Worm (Caenorhabditis elegans) whole organism, L3 larva: ENCODE measurements around the gene ugt-58.
A peak's percentile ranks its signal among the peaks of the same experiment; 100 is the strongest.

Experiments
- aly-2 ChIP-seq: fragments of 150-350 bp; optimal IDR thresholded peaks from 2 replicates; lab custom pipeline; 2014; ENCODE audit warnings: missing biosample characterization, missing genetic modification characterization
- ama-1 ChIP-seq: fragments of 150-350 bp; optimal IDR thresholded peaks from 2 replicates; lab custom pipeline; 2018
- ceh-28 ChIP-seq: fragments of 150-350 bp; optimal IDR thresholded peaks from 2 replicates; lab custom pipeline; 2014; ENCODE audit warnings: missing biosample characterization, missing genetic modification reagents, missing genetic modification characterization
- ceh-82 ChIP-seq: fragments of 150-350 bp; optimal IDR thresholded peaks from 2 replicates; lab custom pipeline; 2014; ENCODE audit warnings: missing biosample characterization, missing genetic modification characterization
- ceh-9 ChIP-seq: sonication (generic microtip); optimal IDR thresholded peaks from 2 replicates; lab custom pipeline; 2018; ENCODE audit warnings: missing biosample characterization, missing genetic modification characterization
- daf-12 ChIP-seq: fragments of 150-350 bp; optimal IDR thresholded peaks from 2 replicates; lab custom pipeline; 2014; ENCODE audit warnings: missing biosample characterization, missing genetic modification reagents, missing genetic modification characterization
- egl-5 ChIP-seq: fragments of 150-350 bp; optimal IDR thresholded peaks from 2 replicates; lab custom pipeline; 2017; ENCODE audit warnings: missing biosample characterization, missing genetic modification reagents, missing genetic modification characterization, inconsistent platforms
- eor-1 ChIP-seq, 2 experiments: fragments of 150-350 bp; optimal IDR thresholded peaks; 2 replicates each; lab custom pipeline; 2014 to 2018; ENCODE audit warnings: missing biosample characterization in 2 of 2, missing genetic modification characterization in 2 of 2
- fkh-10 ChIP-seq: sonication (generic microtip); optimal IDR thresholded peaks from 2 replicates; lab custom pipeline; 2017; ENCODE audit warnings: missing biosample characterization, missing genetic modification reagents, missing genetic modification characterization
- fkh-2 ChIP-seq: fragments of 150-350 bp; optimal IDR thresholded peaks from 2 replicates; lab custom pipeline; 2014; ENCODE audit warnings: missing biosample characterization, missing genetic modification reagents, missing genetic modification characterization
- fos-1 ChIP-seq: fragments of 150-350 bp; optimal IDR thresholded peaks from 2 replicates; lab custom pipeline; 2014; ENCODE audit warnings: missing biosample characterization, missing genetic modification characterization
- hmg-11 ChIP-seq: sonication (generic microtip); optimal IDR thresholded peaks from 2 replicates; lab custom pipeline; 2016; ENCODE audit warnings: missing genetic modification characterization, missing compliant biosample characterization
- lin-39 ChIP-seq: fragments of 150-350 bp; optimal IDR thresholded peaks from 2 replicates; lab custom pipeline; 2018; ENCODE audit warnings: missing biosample characterization, missing genetic modification reagents, missing genetic modification characterization
- mdl-1 ChIP-seq: fragments of 150-350 bp; optimal IDR thresholded peaks from 2 replicates; lab custom pipeline; 2014; ENCODE audit warnings: missing biosample characterization, missing genetic modification characterization
- mml-1 ChIP-seq: fragments of 150-350 bp; sonication (generic microtip); optimal IDR thresholded peaks from 3 replicates; lab custom pipeline; 2014; ENCODE audit warnings: missing biosample characterization, missing genetic modification characterization
- nfya-1 ChIP-seq: sonication (generic microtip); optimal IDR thresholded peaks from 2 replicates; lab custom pipeline; 2017; ENCODE audit warnings: missing genetic modification characterization, mild to moderate bottlenecking, missing compliant biosample characterization, antibody characterized with exemption, moderate library complexity; ENCODE audit not compliant: insufficient read depth
- nhr-11 ChIP-seq: fragments of 150-350 bp; optimal IDR thresholded peaks from 2 replicates; lab custom pipeline; 2014; ENCODE audit warnings: missing biosample characterization, missing genetic modification characterization
- nhr-12 ChIP-seq: fragments of 150-350 bp; optimal IDR thresholded peaks from 2 replicates; lab custom pipeline; 2014; ENCODE audit warnings: missing biosample characterization, missing genetic modification characterization
- nhr-23 ChIP-seq: fragments of 150-350 bp; optimal IDR thresholded peaks from 2 replicates; lab custom pipeline; 2014; ENCODE audit warnings: missing biosample characterization, missing genetic modification reagents, missing genetic modification characterization
- nhr-237 ChIP-seq: fragments of 150-350 bp; optimal IDR thresholded peaks from 2 replicates; lab custom pipeline; 2014; ENCODE audit warnings: missing biosample characterization, missing genetic modification characterization
- nhr-25 ChIP-seq: sonication (generic microtip); optimal IDR thresholded peaks from 2 replicates; lab custom pipeline; 2017; ENCODE audit warnings: missing biosample characterization, missing genetic modification characterization
- nhr-28 ChIP-seq: fragments of 150-350 bp; optimal IDR thresholded peaks from 2 replicates; lab custom pipeline; 2014; ENCODE audit warnings: missing biosample characterization, missing genetic modification characterization
- nhr-43 ChIP-seq: sonication (generic microtip); optimal IDR thresholded peaks from 2 replicates; lab custom pipeline; 2016; ENCODE audit warnings: mild to moderate bottlenecking, missing genetic modification characterization, missing compliant biosample characterization; ENCODE audit not compliant: poor library complexity, severe bottlenecking
- nhr-67 ChIP-seq: fragments of 150-350 bp; optimal IDR thresholded peaks from 2 replicates; lab custom pipeline; 2014; ENCODE audit warnings: missing biosample characterization, missing genetic modification characterization
- nhr-77 ChIP-seq: fragments of 150-350 bp; optimal IDR thresholded peaks from 2 replicates; lab custom pipeline; 2014; ENCODE audit warnings: missing biosample characterization, missing genetic modification characterization
- pqm-1 ChIP-seq: fragments of 150-350 bp; optimal IDR thresholded peaks from 2 replicates; lab custom pipeline; 2017; ENCODE audit warnings: missing biosample characterization, missing genetic modification characterization, inconsistent platforms
- sea-2 ChIP-seq: fragments of 150-350 bp; sonication (generic microtip); optimal IDR thresholded peaks from 4 replicates; lab custom pipeline; 2014; ENCODE audit warnings: missing biosample characterization, missing genetic modification reagents, missing genetic modification characterization
- skn-1 ChIP-seq: fragments of 150-350 bp; optimal IDR thresholded peaks from 2 replicates; lab custom pipeline; 2014; ENCODE audit warnings: missing biosample characterization, missing genetic modification characterization
- snpc-4 ChIP-seq: fragments of 150-350 bp; optimal IDR thresholded peaks from 2 replicates; lab custom pipeline; 2014; ENCODE audit warnings: missing biosample characterization, missing genetic modification characterization
- tbx-2 ChIP-seq: sonication (generic microtip); optimal IDR thresholded peaks from 2 replicates; lab custom pipeline; 2016; ENCODE audit warnings: mild to moderate bottlenecking, missing genetic modification characterization, missing compliant biosample characterization
- unc-39 ChIP-seq: sonication (generic microtip); optimal IDR thresholded peaks from 4 replicates; lab custom pipeline; 2017; ENCODE audit warnings: missing biosample characterization, missing genetic modification characterization
- unc-62 ChIP-seq: fragments of 150-350 bp; sonication (generic microtip); optimal IDR thresholded peaks from 4 replicates; lab custom pipeline; 2014; ENCODE audit warnings: missing biosample characterization, missing genetic modification reagents, missing genetic modification characterization
- zag-1 ChIP-seq: fragments of 150-350 bp; optimal IDR thresholded peaks from 2 replicates; lab custom pipeline; 2014; ENCODE audit warnings: missing biosample characterization, missing genetic modification characterization
- ztf-11 ChIP-seq: fragments of 150-350 bp; optimal IDR thresholded peaks from 2 replicates; lab custom pipeline; 2014; ENCODE audit warnings: missing biosample characterization, missing genetic modification characterization

Gene ugt-58

ce11 chrII:9566045-9566444 is 20.5 kb downstream of the ugt-58 start (continued):
- peak; percentile 72 for TF ChIP-seq nhr-77
- no peak for TF ChIP-seq zag-1 (tag; lab: Kevin White, UChicago)
- peak; percentile 23 for TF ChIP-seq unc-39
- no peak for TF ChIP-seq daf-12 (tag; lab: Kevin White, UChicago)
- TF ChIP-seq pqm-1 (tag; lab: Kevin White, UChicago), result no peak
- no peak for TF ChIP-seq fos-1 (tag; lab: Kevin White, UChicago)
- peak; percentile 24 for TF ChIP-seq nfya-1 (tag; lab: Kevin White, UChicago)
- no peak for TF ChIP-seq fkh-2 (tag; lab: Kevin White, UChicago)
- TF ChIP-seq egl-5, result no peak

- TF ChIP-seq aly-2 (tag; lab: Kevin White, UChicago), result no peak
- no peak for TF ChIP-seq unc-62 (GFP tag; lab: Kevin White, UChicago)
- TF ChIP-seq ceh-28 (tag; lab: Kevin White, UChicago), result no peak
- peak; percentile 9 for TF ChIP-seq nhr-43 (tag; lab: Kevin White, UChicago)
- no peak for TF ChIP-seq sea-2
- no peak for TF ChIP-seq unc-39
- no peak for TF ChIP-seq ceh-9 (tag; lab: Kevin White, UChicago)
- no peak for TF ChIP-seq nhr-28 (tag; lab: Kevin White, UChicago)
- peak; percentile 75 for TF ChIP-seq nhr-25 (tag; lab: Kevin White, UChicago)
- TF ChIP-seq ztf-11 (tag; lab: Kevin White, UChicago), result no peak
- no peak for TF ChIP-seq nhr-67
- TF ChIP-seq nhr-12 (tag; lab: Kevin White, UChicago), result no peak
- TF ChIP-seq eor-1 (tag; optimal IDR thresholded peaks at IDR 0.05; lab: Kevin White, UChicago), result no peak
- TF ChIP-seq snpc-4, result no peak
- TF ChIP-seq tbx-2 (tag; lab: Kevin White, UChicago), result no peak
- TF ChIP-seq zag-1 (tag; lab: Kevin White, UChicago), result no peak
- peak; percentile 10 for TF ChIP-seq nhr-23 (tag; lab: Kevin White, UChicago)
- TF ChIP-seq lin-39 (tag; lab: Kevin White, UChicago), result no peak
- no peak for TF ChIP-seq ceh-82 (tag; lab: Kevin White, UChicago)
- no peak for TF ChIP-seq hmg-11
- TF ChIP-seq skn-1 (tag; lab: Kevin White, UChicago), result no peak
- TF ChIP-seq nhr-11 (tag; lab: Kevin White, UChicago), result no peak
- no peak for TF ChIP-seq pqm-1 (tag; lab: Kevin White, UChicago)
- TF ChIP-seq fkh-10 (GFP tag; lab: Kevin White, UChicago), result no peak
Observed at ce11 chrII:9560895-9561294, 25.7 kb downstream of the ugt-58 start.

- TF ChIP-seq nhr-23 (tag; lab: Kevin White, UChicago), result no peak
- TF ChIP-seq sea-2, result no peak
- TF ChIP-seq ztf-11 (tag; lab: Kevin White, UChicago), result no peak
- TF ChIP-seq fos-1 (tag; lab: Kevin White, UChicago), result no peak
- no peak for TF ChIP-seq eor-1 (tag; optimal IDR thresholded peaks at IDR 0.05; lab: Kevin White, UChicago)
- no peak for TF ChIP-seq unc-62 (GFP tag; lab: Kevin White, UChicago)
- no peak for TF ChIP-seq ama-1
- no peak for TF ChIP-seq nhr-77
- TF ChIP-seq tbx-2 (tag; lab: Kevin White, UChicago), result no peak
- no peak for TF ChIP-seq nhr-237
- TF ChIP-seq ceh-28 (tag; lab: Kevin White, UChicago), result no peak
- TF ChIP-seq lin-39 (tag; lab: Kevin White, UChicago), result no peak
- no peak for TF ChIP-seq nhr-43 (tag; lab: Kevin White, UChicago)
- TF ChIP-seq ceh-82 (tag; lab: Kevin White, UChicago), result no peak
- TF ChIP-seq unc-39, result no peak
- no peak for TF ChIP-seq ceh-9 (tag; lab: Kevin White, UChicago)
- TF ChIP-seq egl-5, result no peak
Observed at ce11 chrII:9559929-9560328, 26.7 kb downstream of the ugt-58 start, which contains the start of gene F35H8.4. F35H8.4 (minus strand) TSS chrII:9560029.

ce11 chrII:9558906-9559305 is 27.7 kb downstream of the ugt-58 start:
- TF ChIP-seq egl-5, result no peak
- TF ChIP-seq mdl-1, result no peak
- TF ChIP-seq aly-2 (tag; lab: Kevin White, UChicago), result no peak
- TF ChIP-seq mml-1, result no peak
